Fruit fly (Drosophila melanogaster) whole organism, embryonic: ENCODE measurements around the gene lectin-37Da.

Experiments used
- CG10959 ChIP-seq: fragments of 200-800 bp; sonication (Bioruptor generic); IDR thresholded peaks from 2 replicates; pipeline ENCODE4 v1.3.6; 2022; ENCODE audit warnings: missing biosample characterization, missing genetic modification characterization
- CG11398 ChIP-seq: fragments of 200-800 bp; sonication (Bioruptor generic); optimal IDR thresholded peaks from 2 replicates; lab custom pipeline; 2016; ENCODE audit warnings: missing biosample characterization, missing genetic modification characterization
- CG11696 ChIP-seq: fragments of 200-800 bp; sonication (Bioruptor generic); IDR thresholded peaks from 2 replicates; pipeline ENCODE4 v1.3.6; 2022; ENCODE audit warnings: missing biosample characterization, missing genetic modification characterization
- CG12744 ChIP-seq: fragments of 200-800 bp; sonication (Bioruptor generic); optimal IDR thresholded peaks from 2 replicates; lab custom pipeline; 2016; ENCODE audit warnings: missing biosample characterization, missing genetic modification characterization
- CG13894 ChIP-seq: fragments of 200-800 bp; sonication (Bioruptor generic); optimal IDR thresholded peaks from 3 replicates; lab custom pipeline; 2018; ENCODE audit warnings: missing biosample characterization, mild to moderate bottlenecking, missing genetic modification characterization, moderate library complexity
- CG15011 ChIP-seq: fragments of 200-800 bp; sonication (Bioruptor generic); optimal IDR thresholded peaks from 3 replicates; lab custom pipeline; 2018; ENCODE audit warnings: missing biosample characterization, mild to moderate bottlenecking, missing genetic modification characterization
- CG16815 ChIP-seq: fragments of 200-800 bp; sonication (Bioruptor generic); optimal IDR thresholded peaks from 3 replicates; lab custom pipeline; 2017; ENCODE audit warnings: missing biosample characterization, mild to moderate bottlenecking, missing genetic modification characterization
- CG17359 ChIP-seq: fragments of 200-800 bp; sonication (Bioruptor generic); optimal IDR thresholded peaks from 3 replicates; lab custom pipeline; 2018; ENCODE audit warnings: missing biosample characterization, mild to moderate bottlenecking, missing genetic modification characterization, moderate library complexity
- CG18764 ChIP-seq: fragments of 200-800 bp; sonication (Bioruptor generic); optimal IDR thresholded peaks from 3 replicates; lab custom pipeline; 2016; ENCODE audit warnings: missing biosample characterization, missing genetic modification characterization
- CG2678 ChIP-seq: fragments of 200-800 bp; sonication (Bioruptor generic); optimal IDR thresholded peaks from 3 replicates; lab custom pipeline; 2019; ENCODE audit warnings: missing biosample characterization, mild to moderate bottlenecking, missing genetic modification characterization, moderate library complexity
- CG31441 ChIP-seq: fragments of 200-800 bp; sonication (Bioruptor generic); IDR thresholded peaks from 2 replicates; pipeline ENCODE4 v1.3.6; 2022; ENCODE audit warnings: missing biosample characterization, missing genetic modification characterization
- CG33213 ChIP-seq: fragments of 200-800 bp; sonication (Bioruptor generic); optimal IDR thresholded peaks from 3 replicates; lab custom pipeline; 2016; ENCODE audit warnings: missing biosample characterization, missing genetic modification characterization
- CG6654 ChIP-seq: fragments of 200-800 bp; sonication (Bioruptor generic); optimal IDR thresholded peaks from 2 replicates; lab custom pipeline; 2017; ENCODE audit warnings: missing biosample characterization, mild to moderate bottlenecking, missing genetic modification characterization
- D19A ChIP-seq: fragments of 200-800 bp; optimal IDR thresholded peaks from 3 replicates; lab custom pipeline; 2019; ENCODE audit warnings: missing biosample characterization, mild to moderate bottlenecking, missing genetic modification characterization, moderate library complexity
- Dek ChIP-seq: fragments of 200-800 bp; sonication (Bioruptor generic); optimal IDR thresholded peaks from 3 replicates; lab custom pipeline; 2019; ENCODE audit warnings: missing biosample characterization, mild to moderate bottlenecking, missing genetic modification characterization, moderate library complexity
- Doc3 ChIP-seq: fragments of 200-800 bp; sonication (Bioruptor generic); IDR thresholded peaks from 3 replicates; pipeline ENCODE4 v1.3.6; 2022; ENCODE audit warnings: missing biosample characterization, missing genetic modification characterization; ENCODE audit not compliant: partially characterized antibody
- Dp ChIP-seq: fragments of 200-800 bp; sonication (Bioruptor generic); optimal IDR thresholded peaks from 2 replicates; lab custom pipeline; 2018; ENCODE audit warnings: missing biosample characterization, mild to moderate bottlenecking, missing genetic modification characterization, moderate library complexity
- Ets97D ChIP-seq: fragments of 200-800 bp; sonication (Bioruptor generic); optimal IDR thresholded peaks from 3 replicates; lab custom pipeline; 2016; ENCODE audit warnings: missing biosample characterization, missing genetic modification characterization
- Gsc ChIP-seq: fragments of 200-800 bp; sonication (Bioruptor generic); IDR thresholded peaks from 2 replicates; pipeline ENCODE4 v1.3.6; 2022; ENCODE audit warnings: missing biosample characterization, missing genetic modification characterization
- HmgD ChIP-seq: fragments of 200-800 bp; sonication (Bioruptor generic); optimal IDR thresholded peaks from 3 replicates; lab custom pipeline; 2016; ENCODE audit warnings: missing biosample characterization, missing genetic modification characterization
- Mrtf ChIP-seq: fragments of 200-800 bp; sonication (Bioruptor generic); IDR thresholded peaks from 3 replicates; pipeline ENCODE4 v1.3.6; 2022; ENCODE audit warnings: missing biosample characterization, missing genetic modification characterization
- NFAT ChIP-seq: fragments of 200-800 bp; sonication (Bioruptor generic); IDR thresholded peaks from 2 replicates; pipeline ENCODE4 v1.3.6; 2022; ENCODE audit warnings: missing biosample characterization, missing genetic modification characterization
- Poxn ChIP-seq: fragments of 200-800 bp; sonication (Bioruptor generic); IDR thresholded peaks from 2 replicates; pipeline ENCODE4 v1.3.6; 2022; ENCODE audit warnings: missing biosample characterization, missing genetic modification characterization
- Rx ChIP-seq: fragments of 200-800 bp; sonication (Bioruptor generic); IDR thresholded peaks from 2 replicates; pipeline ENCODE4 v1.3.6; 2022; ENCODE audit warnings: missing biosample characterization, missing genetic modification characterization
- Sox102F ChIP-seq: fragments of 200-800 bp; sonication (Bioruptor generic); optimal IDR thresholded peaks from 2 replicates; lab custom pipeline; 2018; ENCODE audit warnings: missing biosample characterization, mild to moderate bottlenecking, missing genetic modification characterization, moderate library complexity
- ac ChIP-seq: fragments of 200-800 bp; sonication (Bioruptor generic); optimal IDR thresholded peaks from 3 replicates; lab custom pipeline; 2017; ENCODE audit warnings: missing biosample characterization, mild to moderate bottlenecking, missing genetic modification characterization
- ash1 ChIP-seq: fragments of 200-800 bp; sonication (Bioruptor generic); optimal IDR thresholded peaks from 2 replicates; lab custom pipeline; 2018; ENCODE audit warnings: missing biosample characterization, mild to moderate bottlenecking, missing genetic modification characterization
- caup ChIP-seq: fragments of 200-800 bp; sonication (Bioruptor generic); optimal IDR thresholded peaks from 3 replicates; lab custom pipeline; 2017; ENCODE audit warnings: missing biosample characterization, mild to moderate bottlenecking, missing genetic modification characterization, moderate library complexity; ENCODE audit not compliant: severe bottlenecking
- crc ChIP-seq: fragments of 200-800 bp; sonication (Bioruptor generic); optimal IDR thresholded peaks from 2 replicates; lab custom pipeline; 2016; ENCODE audit warnings: missing biosample characterization, missing genetic modification characterization
- dati ChIP-seq: fragments of 200-800 bp; sonication (Bioruptor generic); IDR thresholded peaks from 2 replicates; pipeline ENCODE4 v1.3.6; 2022; ENCODE audit warnings: missing biosample characterization, missing genetic modification characterization
- disco-r ChIP-seq: fragments of 200-800 bp; sonication (Bioruptor generic); optimal IDR thresholded peaks from 2 replicates; lab custom pipeline; 2016; ENCODE audit warnings: missing biosample characterization, missing genetic modification characterization
- en ChIP-seq: fragments of 200-800 bp; sonication (Bioruptor generic); optimal IDR thresholded peaks from 2 replicates; lab custom pipeline; 2016; ENCODE audit warnings: missing biosample characterization, missing genetic modification characterization
- eyg ChIP-seq: fragments of 200-800 bp; sonication (Bioruptor generic); optimal IDR thresholded peaks from 3 replicates; lab custom pipeline; 2016; ENCODE audit warnings: missing biosample characterization, missing genetic modification characterization
- fd102C ChIP-seq: fragments of 200-800 bp; sonication (Bioruptor generic); optimal IDR thresholded peaks from 2 replicates; lab custom pipeline; 2018; ENCODE audit warnings: missing biosample characterization, mild to moderate bottlenecking, missing genetic modification characterization, moderate library complexity
- gfzf ChIP-seq: fragments of 200-800 bp; sonication (Bioruptor generic); optimal IDR thresholded peaks from 2 replicates; lab custom pipeline; 2016; ENCODE audit warnings: missing biosample characterization, mild to moderate bottlenecking, missing genetic modification characterization, moderate library complexity
- hkb ChIP-seq, 2 experiments: fragments of 200-800 bp in 1 of 2; fragments of >200 bp in 1 of 2; sonication (Bioruptor generic) in 1 of 2; IDR thresholded peaks in 1 of 2; optimal IDR thresholded peaks in 1 of 2; 2 replicates each; pipeline versions ENCODE4 v1.3.6 to Lab custom; 2017 to 2022; ENCODE audit warnings: missing biosample characterization in 1 of 2, missing genetic modification characterization in 1 of 2
- ken ChIP-seq: fragments of 200-800 bp; sonication (Bioruptor generic); IDR thresholded peaks from 3 replicates; pipeline ENCODE4 v1.3.6; 2022; ENCODE audit warnings: missing biosample characterization, missing genetic modification characterization
- mam ChIP-seq: fragments of 200-800 bp; sonication (Bioruptor generic); optimal IDR thresholded peaks from 3 replicates; lab custom pipeline; 2016; ENCODE audit warnings: missing biosample characterization, missing genetic modification characterization
- pfk ChIP-seq: fragments of 200-800 bp; sonication (Bioruptor generic); optimal IDR thresholded peaks from 2 replicates; lab custom pipeline; 2018; ENCODE audit warnings: missing biosample characterization, mild to moderate bottlenecking, missing genetic modification characterization, moderate library complexity
- phol ChIP-seq: fragments of 200-800 bp; sonication (Bioruptor generic); optimal IDR thresholded peaks from 3 replicates; lab custom pipeline; 2018; ENCODE audit warnings: missing biosample characterization, mild to moderate bottlenecking, missing genetic modification characterization, moderate library complexity
- pzg ChIP-seq: fragments of 200-800 bp; sonication (Bioruptor generic); optimal IDR thresholded peaks from 3 replicates; lab custom pipeline; 2018; ENCODE audit warnings: missing biosample characterization, mild to moderate bottlenecking, missing genetic modification characterization, moderate library complexity
- ranshi ChIP-seq: fragments of 200-800 bp; sonication (Bioruptor generic); IDR thresholded peaks from 2 replicates; pipeline ENCODE4 v1.3.6; 2022; ENCODE audit warnings: missing biosample characterization, missing genetic modification characterization
- rib ChIP-seq: fragments of 200-800 bp; sonication (Bioruptor generic); IDR thresholded peaks from 2 replicates; pipeline ENCODE4 v1.3.6; 2022; ENCODE audit warnings: missing biosample characterization, missing genetic modification characterization
- scrt ChIP-seq: fragments of 200-800 bp; sonication (Bioruptor generic); optimal IDR thresholded peaks from 2 replicates; lab custom pipeline; 2018; ENCODE audit warnings: missing biosample characterization, mild to moderate bottlenecking, missing genetic modification characterization, moderate library complexity
- sd ChIP-seq: fragments of 200-800 bp; sonication (Bioruptor generic); optimal IDR thresholded peaks from 3 replicates; lab custom pipeline; 2018; ENCODE audit warnings: missing biosample characterization, mild to moderate bottlenecking, missing genetic modification characterization, moderate library complexity
- sens-2 ChIP-seq: fragments of 200-800 bp; sonication (Bioruptor generic); IDR thresholded peaks from 2 replicates; pipeline ENCODE4 v1.3.6; 2022; ENCODE audit warnings: missing biosample characterization, missing genetic modification characterization
- stwl ChIP-seq: fragments of 200-800 bp; sonication (Bioruptor generic); optimal IDR thresholded peaks from 3 replicates; lab custom pipeline; 2018; ENCODE audit warnings: missing biosample characterization, mild to moderate bottlenecking, missing genetic modification characterization, moderate library complexity
- ttk ChIP-seq: fragments of 200-800 bp; sonication (Bioruptor generic); IDR thresholded peaks from 2 replicates; pipeline ENCODE4 v2.1.2; 2022; ENCODE audit warnings: missing biosample characterization, missing genetic modification characterization
- tup ChIP-seq: fragments of 200-800 bp; sonication (Bioruptor generic); optimal IDR thresholded peaks from 2 replicates; lab custom pipeline; 2016; ENCODE audit warnings: missing biosample characterization, mild to moderate bottlenecking, missing genetic modification characterization, moderate library complexity
- wek ChIP-seq: fragments of 200-800 bp; sonication (Bioruptor generic); optimal IDR thresholded peaks from 3 replicates; lab custom pipeline; 2018; ENCODE audit warnings: missing biosample characterization, mild to moderate bottlenecking, missing genetic modification characterization, moderate library complexity

The lectin-37Da gene

dm6 chr2L:19397617-19398316, 20.4 kb upstream of the lectin-37Da start (continued):
- no peak for TF ChIP-seq Dp
- no peak for TF ChIP-seq sens-2 (GFP tag; lab: Robert Waterston, UW)
- TF ChIP-seq HmgD = no peak
- no peak for TF ChIP-seq Poxn (GFP tag; lab: Robert Waterston, UW)
- peak; percentile 22 for TF ChIP-seq Sox102F
- TF ChIP-seq hkb (optimal IDR thresholded peaks at IDR 0.05; lab: Kevin White, UChicago) = no peak
- TF ChIP-seq hkb (GFP tag; IDR thresholded peaks at IDR 0.05; lab: Robert Waterston, UW) = no peak
- TF ChIP-seq stwl (tag; lab: Kevin White, UChicago) = no peak
- no peak for TF ChIP-seq CG33213 (GFP tag; lab: Kevin White, UChicago)
- no peak for TF ChIP-seq Rx (GFP tag; lab: Robert Waterston, UW)
- TF ChIP-seq CG17359 = peak; percentile 29
- no peak for TF ChIP-seq pfk
- peak; percentile 29 for TF ChIP-seq phol
- no peak for TF ChIP-seq CG10959 (GFP tag; lab: Robert Waterston, UW)
- no peak for TF ChIP-seq CG11696 (GFP tag; lab: Robert Waterston, UW)
- no peak for TF ChIP-seq CG13894
- no peak for TF ChIP-seq fd102C (GFP tag; lab: Kevin White, UChicago)
- TF ChIP-seq Mrtf = no peak
- peak; percentile 4 for TF ChIP-seq CG15011 (GFP tag; lab: Kevin White, UChicago)
- TF ChIP-seq ken = no peak
- no peak for TF ChIP-seq CG16815 (GFP tag; lab: Kevin White, UChicago)
- no peak for TF ChIP-seq Gsc (GFP tag; lab: Robert Waterston, UW)
- TF ChIP-seq D19A (tag; lab: Kevin White, UChicago) = no peak
- TF ChIP-seq pzg (GFP tag; lab: Kevin White, UChicago) = no peak
- TF ChIP-seq rib = no peak
- no peak for TF ChIP-seq gfzf (GFP tag; lab: Kevin White, UChicago)
- no peak for TF ChIP-seq crc (GFP tag; lab: Kevin White, UChicago)
- no peak for TF ChIP-seq caup
- no peak for TF ChIP-seq tup (GFP tag; lab: Kevin White, UChicago)
- no peak for TF ChIP-seq ash1 (GFP tag; lab: Kevin White, UChicago)
- TF ChIP-seq CG12744 (GFP tag; lab: Kevin White, UChicago) = no peak
- no peak for TF ChIP-seq CG11398
- no peak for TF ChIP-seq Ets97D (GFP tag; lab: Kevin White, UChicago)
- TF ChIP-seq CG18764 = no peak
- TF ChIP-seq en (GFP tag; lab: Kevin White, UChicago) = no peak
- no peak for TF ChIP-seq ttk (GFP tag; lab: Robert Waterston, UW)
- TF ChIP-seq disco-r (GFP tag; lab: Kevin White, UChicago) = no peak
- no peak for TF ChIP-seq Dek (tag; lab: Kevin White, UChicago)
- TF ChIP-seq Doc3 (GFP tag; lab: Robert Waterston, UW) = no peak
- TF ChIP-seq dati (GFP tag; lab: Robert Waterston, UW) = no peak
- peak; percentile 81 for TF ChIP-seq scrt (GFP tag; lab: Kevin White, UChicago)
- TF ChIP-seq CG31441 = no peak
- TF ChIP-seq NFAT (GFP tag; lab: Robert Waterston, UW) = no peak
- peak; percentile 46 for TF ChIP-seq mam (GFP tag; lab: Kevin White, UChicago)
- no peak for TF ChIP-seq ac (GFP tag; lab: Kevin White, UChicago)
- TF ChIP-seq wek = no peak
- TF ChIP-seq CG6654 (GFP tag; lab: Kevin White, UChicago) = no peak
- TF ChIP-seq CG2678 = peak; percentile 64
- peak; percentile 25 for TF ChIP-seq sd (tag; lab: Kevin White, UChicago)
- TF ChIP-seq eyg (GFP tag; lab: Kevin White, UChicago) = no peak
- no peak for TF ChIP-seq ranshi (GFP tag; lab: Robert Waterston, UW)
